Fruit fly (Drosophila melanogaster) whole organism, embryonic: ENCODE data around the gene CG10068.

Experiments
- Adf1 ChIP-seq: fragments of 200-800 bp; sonication (Bioruptor generic); IDR thresholded peaks from 2 replicates; pipeline ENCODE4 v1.3.6; 2022; ENCODE audit warnings: missing biosample characterization, missing genetic modification characterization
- Atf-2 ChIP-seq: fragments of 200-800 bp; sonication (Bioruptor generic); optimal IDR thresholded peaks from 2 replicates; lab custom pipeline; 2016; ENCODE audit warnings: missing biosample characterization, missing genetic modification characterization
- Awh ChIP-seq: fragments of 200-800 bp; sonication (Bioruptor generic); IDR thresholded peaks from 2 replicates; pipeline ENCODE4, ENCODE4 v1.3.6; 2022; ENCODE audit warnings: missing biosample characterization, missing genetic modification characterization
- BEAF-32 ChIP-seq: fragments of 200-800 bp; sonication (Bioruptor generic); optimal IDR thresholded peaks from 3 replicates; lab custom pipeline; 2017; ENCODE audit warnings: missing biosample characterization, missing genetic modification characterization, mild to moderate bottlenecking, moderate library complexity, missing genetic modification reagents
- CG11398 ChIP-seq: fragments of 200-800 bp; sonication (Bioruptor generic); optimal IDR thresholded peaks from 2 replicates; lab custom pipeline; 2016; ENCODE audit warnings: missing biosample characterization, missing genetic modification characterization
- CG11695 ChIP-seq: fragments of 200-800 bp; sonication (Bioruptor generic); IDR thresholded peaks from 3 replicates; pipeline ENCODE4 v1.3.6; 2022; ENCODE audit warnings: missing biosample characterization, missing genetic modification characterization
- CG11696 ChIP-seq: fragments of 200-800 bp; sonication (Bioruptor generic); IDR thresholded peaks from 2 replicates; pipeline ENCODE4 v1.3.6; 2022; ENCODE audit warnings: missing biosample characterization, missing genetic modification characterization
- CG13123 ChIP-seq: fragments of 200-800 bp; sonication (Bioruptor generic); optimal IDR thresholded peaks from 2 replicates; lab custom pipeline; 2016; ENCODE audit warnings: missing biosample characterization, missing genetic modification characterization
- CG15073 ChIP-seq: fragments of 200-800 bp; sonication (Bioruptor generic); optimal IDR thresholded peaks from 2 replicates; lab custom pipeline; 2016; ENCODE audit warnings: missing biosample characterization, missing genetic modification characterization
- CG1603 ChIP-seq: fragments of 200-800 bp; sonication (Bioruptor generic); optimal IDR thresholded peaks from 2 replicates; lab custom pipeline; 2019; ENCODE audit warnings: missing biosample characterization, mild to moderate bottlenecking, missing genetic modification characterization, moderate library complexity
- CG17802 ChIP-seq: fragments of 200-800 bp; sonication (Bioruptor generic); optimal IDR thresholded peaks from 2 replicates; lab custom pipeline; 2018; ENCODE audit warnings: missing biosample characterization, mild to moderate bottlenecking, missing genetic modification characterization, moderate library complexity
- CG17912 ChIP-seq: fragments of 200-800 bp; sonication (Bioruptor generic); optimal IDR thresholded peaks from 2 replicates; lab custom pipeline; 2018; ENCODE audit warnings: missing biosample characterization, mild to moderate bottlenecking, missing genetic modification characterization
- CG18262 ChIP-seq: fragments of 200-800 bp; optimal IDR thresholded peaks from 3 replicates; lab custom pipeline; 2019; ENCODE audit warnings: missing biosample characterization, mild to moderate bottlenecking, missing genetic modification characterization, moderate library complexity
- CG18476 ChIP-seq: fragments of 200-800 bp; sonication (Bioruptor generic); optimal IDR thresholded peaks from 2 replicates; lab custom pipeline; 2016; ENCODE audit warnings: missing biosample characterization, mild to moderate bottlenecking, missing genetic modification characterization
- CG30020 ChIP-seq: fragments of 200-800 bp; optimal IDR thresholded peaks from 2 replicates; lab custom pipeline; 2019; ENCODE audit warnings: missing biosample characterization, mild to moderate bottlenecking, missing genetic modification characterization, moderate library complexity
- CG32532 ChIP-seq: fragments of 200-800 bp; sonication (Bioruptor generic); IDR thresholded peaks from 2 replicates; pipeline ENCODE4 v1.3.6; 2022; ENCODE audit warnings: missing biosample characterization, missing genetic modification characterization
- CG5180 ChIP-seq: fragments of 200-800 bp; sonication (Bioruptor generic); optimal IDR thresholded peaks from 3 replicates; lab custom pipeline; 2017; ENCODE audit warnings: missing biosample characterization, missing genetic modification characterization, mild to moderate bottlenecking, moderate library complexity, missing genetic modification reagents
- CG6254 ChIP-seq: fragments of 200-800 bp; sonication (Bioruptor generic); optimal IDR thresholded peaks from 3 replicates; lab custom pipeline; 2017; ENCODE audit warnings: mild to moderate bottlenecking, missing biosample characterization, missing genetic modification reagents, missing genetic modification characterization
- CG6654 ChIP-seq: fragments of 200-800 bp; sonication (Bioruptor generic); optimal IDR thresholded peaks from 2 replicates; lab custom pipeline; 2017; ENCODE audit warnings: missing biosample characterization, mild to moderate bottlenecking, missing genetic modification characterization
- CG6683 ChIP-seq: fragments of 200-800 bp; sonication (Bioruptor generic); optimal IDR thresholded peaks from 2 replicates; lab custom pipeline; 2017; ENCODE audit warnings: missing biosample characterization, mild to moderate bottlenecking, missing genetic modification characterization, missing genetic modification reagents
- CG6813 ChIP-seq: fragments of 200-800 bp; sonication (Bioruptor generic); optimal IDR thresholded peaks from 2 replicates; lab custom pipeline; 2017; ENCODE audit warnings: missing biosample characterization, missing genetic modification characterization, mild to moderate bottlenecking, moderate library complexity, missing genetic modification reagents
- CG6854 ChIP-seq: fragments of 200-800 bp; sonication (Bioruptor generic); optimal IDR thresholded peaks from 3 replicates; lab custom pipeline; 2017; ENCODE audit warnings: missing biosample characterization, mild to moderate bottlenecking, missing genetic modification characterization
- CG7357 ChIP-seq: fragments of 200-800 bp; sonication (Bioruptor generic); IDR thresholded peaks from 3 replicates; pipeline ENCODE4 v1.3.6; 2022; ENCODE audit warnings: missing biosample characterization, missing genetic modification characterization
- CG9797 ChIP-seq: fragments of 200-800 bp; sonication (Bioruptor generic); optimal IDR thresholded peaks from 3 replicates; lab custom pipeline; 2018; ENCODE audit warnings: missing biosample characterization, mild to moderate bottlenecking, missing genetic modification characterization
- Drgx ChIP-seq: fragments of 200-800 bp; sonication (Bioruptor generic); IDR thresholded peaks from 2 replicates; pipeline ENCODE4 v1.3.6; 2022; ENCODE audit warnings: missing biosample characterization, missing genetic modification characterization
- E2f2 ChIP-seq: fragments of 200-800 bp; sonication (Bioruptor generic); IDR thresholded peaks from 2 replicates; pipeline ENCODE4 v1.3.6; 2022; ENCODE audit warnings: missing biosample characterization, missing genetic modification characterization
- Elba2 ChIP-seq: fragments of 200-800 bp; sonication (Bioruptor generic); optimal IDR thresholded peaks from 3 replicates; lab custom pipeline; 2016; ENCODE audit warnings: missing biosample characterization, missing genetic modification characterization
- Hand ChIP-seq: fragments of 200-800 bp; sonication (Bioruptor generic); optimal IDR thresholded peaks from 2 replicates; lab custom pipeline; 2017; ENCODE audit warnings: mild to moderate bottlenecking, missing biosample characterization, missing genetic modification reagents, missing genetic modification characterization
- Mrtf ChIP-seq: fragments of 200-800 bp; sonication (Bioruptor generic); IDR thresholded peaks from 3 replicates; pipeline ENCODE4 v1.3.6; 2022; ENCODE audit warnings: missing biosample characterization, missing genetic modification characterization
- Nf-YA ChIP-seq: fragments of 200-800 bp; sonication (Bioruptor generic); IDR thresholded peaks from 2 replicates; pipeline ENCODE4 v1.3.6; 2022; ENCODE audit warnings: missing biosample characterization, missing genetic modification characterization
- Sox100B ChIP-seq: fragments of 200-800 bp; sonication (Bioruptor generic); optimal IDR thresholded peaks from 3 replicates; lab custom pipeline; 2018; ENCODE audit warnings: missing biosample characterization, mild to moderate bottlenecking, missing genetic modification characterization
- Usf ChIP-seq: fragments of 200-800 bp; sonication (Bioruptor generic); optimal IDR thresholded peaks from 2 replicates; lab custom pipeline; 2017; ENCODE audit warnings: missing genotype, missing biosample characterization, missing genetic modification characterization
- abd-A ChIP-seq: fragments of 200-800 bp; sonication (Bioruptor generic); optimal IDR thresholded peaks from 3 replicates; lab custom pipeline; 2019; ENCODE audit warnings: missing biosample characterization, mild to moderate bottlenecking, missing genetic modification characterization, moderate library complexity
- bsh ChIP-seq, 2 experiments: fragments of 200-800 bp; sonication (Bioruptor generic); optimal IDR thresholded peaks; 2 replicates each; lab custom pipeline; 2017 to 2018; ENCODE audit warnings: mild to moderate bottlenecking in 2 of 2, missing biosample characterization in 2 of 2, missing genetic modification characterization in 2 of 2, moderate library complexity in 1 of 2
- caup ChIP-seq: fragments of 200-800 bp; sonication (Bioruptor generic); optimal IDR thresholded peaks from 3 replicates; lab custom pipeline; 2017; ENCODE audit warnings: missing biosample characterization, mild to moderate bottlenecking, missing genetic modification characterization, moderate library complexity; ENCODE audit not compliant: severe bottlenecking
- chif ChIP-seq, 2 experiments: fragments of 200-800 bp; sonication (Bioruptor generic); optimal IDR thresholded peaks; 3 replicates each; lab custom pipeline; 2016; ENCODE audit warnings: missing biosample characterization in 2 of 2, missing genetic modification characterization in 2 of 2
- dan ChIP-seq: fragments of 200-800 bp; sonication (Bioruptor generic); IDR thresholded peaks from 2 replicates; pipeline ENCODE4 v1.3.6; 2022; ENCODE audit warnings: missing biosample characterization, missing genetic modification characterization
- ems ChIP-seq: fragments of 200-800 bp; sonication (Bioruptor generic); optimal IDR thresholded peaks from 3 replicates; lab custom pipeline; 2016; ENCODE audit warnings: missing biosample characterization, missing genetic modification characterization
- fd3F ChIP-seq: fragments of 200-800 bp; sonication (Bioruptor generic); optimal IDR thresholded peaks from 2 replicates; lab custom pipeline; 2018; ENCODE audit warnings: missing biosample characterization, mild to moderate bottlenecking, missing genetic modification characterization, moderate library complexity
- gce ChIP-seq: fragments of 200-800 bp; sonication (Bioruptor generic); IDR thresholded peaks from 3 replicates; pipeline ENCODE4 v1.3.6; 2022; ENCODE audit warnings: missing biosample characterization, missing genetic modification characterization
- gro ChIP-seq: fragments of 200-800 bp; sonication (Bioruptor generic); optimal IDR thresholded peaks from 2 replicates; lab custom pipeline; 2016; ENCODE audit warnings: missing biosample characterization, missing genetic modification characterization
- gt ChIP-seq: fragments of 200-800 bp; sonication (Bioruptor generic); IDR thresholded peaks from 2 replicates; pipeline ENCODE4 v1.3.6; 2022; ENCODE audit warnings: missing biosample characterization, missing genetic modification characterization
- kay ChIP-seq: fragments of 200-800 bp; sonication (Bioruptor generic); optimal IDR thresholded peaks from 2 replicates; lab custom pipeline; 2016; ENCODE audit warnings: missing biosample characterization, missing genetic modification characterization
- mld ChIP-seq: fragments of 200-800 bp; sonication (Bioruptor generic); IDR thresholded peaks from 3 replicates; pipeline ENCODE4 v1.3.6; 2022; ENCODE audit warnings: missing biosample characterization, missing genetic modification characterization; ENCODE audit not compliant: partially characterized antibody
- prd ChIP-seq, 3 experiments: fragments of >200 bp in 2 of 3; fragments of 200-800 bp in 1 of 3; sonication (Bioruptor generic) in 1 of 3; optimal IDR thresholded peaks in 2 of 3; IDR thresholded peaks in 1 of 3; 2 replicates in 2 of 3; 3 replicates in 1 of 3; pipeline versions ENCODE4 v1.3.6 to Lab custom; 2017 to 2022; ENCODE audit warnings: missing biosample characterization in 1 of 3, missing genetic modification characterization in 1 of 3
- shn ChIP-seq: fragments of 200-800 bp; sonication (Bioruptor generic); optimal IDR thresholded peaks from 3 replicates; lab custom pipeline; 2016; ENCODE audit warnings: missing biosample characterization, missing genetic modification characterization
- sima ChIP-seq: fragments of 200-800 bp; sonication (Bioruptor generic); optimal IDR thresholded peaks from 2 replicates; lab custom pipeline; 2016; ENCODE audit warnings: missing biosample characterization, missing genetic modification characterization
- trh ChIP-seq: fragments of 200-800 bp; sonication (Bioruptor generic); optimal IDR thresholded peaks from 2 replicates; lab custom pipeline; 2016; ENCODE audit warnings: missing biosample characterization, missing genetic modification characterization

Gene CG10068

DNA sequence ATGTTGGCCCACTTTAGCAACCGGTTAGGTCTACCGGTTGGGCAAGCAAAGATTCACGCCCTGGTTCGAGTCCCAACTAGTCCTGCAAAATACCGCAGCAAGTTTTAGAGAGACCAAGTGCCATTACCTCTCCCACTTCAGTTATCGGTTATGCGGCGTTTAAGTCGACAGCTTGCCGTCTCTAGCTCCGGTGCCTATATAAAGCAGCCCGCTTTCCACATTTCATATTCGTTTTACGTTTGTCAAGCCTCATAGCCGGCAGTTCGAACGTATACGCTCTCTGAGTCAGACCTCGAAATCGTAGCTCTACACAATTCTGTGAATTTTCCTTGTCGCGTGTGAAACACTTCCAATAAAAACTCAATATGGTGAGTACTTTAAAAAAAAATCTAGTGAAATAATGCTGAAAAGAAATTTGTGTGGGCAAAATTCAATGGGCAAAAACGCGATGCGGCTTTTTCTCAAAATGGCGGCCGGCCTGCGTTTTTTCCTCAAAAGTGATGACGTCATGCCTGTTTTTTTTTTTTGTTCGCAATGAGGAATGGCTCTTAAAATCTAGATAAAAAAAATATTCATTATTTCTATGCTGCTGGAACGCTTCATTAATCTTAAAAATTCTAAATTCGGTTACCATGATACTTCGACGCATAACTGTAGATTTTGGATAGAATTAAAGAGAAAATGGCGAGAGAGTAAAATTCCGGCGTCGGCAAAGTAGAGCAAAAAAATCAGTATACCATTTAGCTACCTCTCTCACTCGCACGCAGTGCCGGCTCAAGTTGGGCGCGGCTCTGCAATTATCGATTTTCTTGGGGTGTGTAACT, 41.2 kb downstream of the CG10068 start, which contains the start of gene alphaTub84B (continued):
- TF ChIP-seq mld (GFP tag; lab: Robert Waterston, UW) (no peak; the same call in 2 of the 3 replicates), CG11398 (GFP tag; lab: Kevin White, UChicago) (peak; percentile 64), CG6854 (GFP tag; lab: Kevin White, UChicago) (peak; percentile 56), CG18262 (peak; percentile 33), CG32532 (peak; percentile 51), CG18476 (peak; percentile 36), chif (GFP tag; optimal IDR thresholded peaks at IDR 0.05; lab: Kevin White, UChicago) (peak; percentile 34 to 41), trh (GFP tag; lab: Kevin White, UChicago) (no peak), prd (optimal IDR thresholded peaks at IDR 0.05; lab: Kevin White, UChicago) (no peak), prd (GFP tag; IDR thresholded peaks at IDR 0.05; lab: Robert Waterston, UW) (peak; percentile 23; the same call in 1 of the 3 replicates), BEAF-32 (GFP tag; lab: Kevin White, UChicago) (peak; percentile 56), E2f2 (GFP tag; lab: Robert Waterston, UW) (peak; percentile 33), sima (no peak), Hand (GFP tag; lab: Kevin White, UChicago) (peak; percentile 39), CG6254 (GFP tag; lab: Kevin White, UChicago) (no peak), gro (GFP tag; lab: Kevin White, UChicago) (peak; percentile 89), CG7357 (no peak), CG11695 (GFP tag; lab: Robert Waterston, UW) (no peak), abd-A (tag; lab: Kevin White, UChicago) (peak; percentile 9), CG5180 (GFP tag; lab: Kevin White, UChicago) (peak; percentile 52), gce (peak; percentile 59; the same call in 1 of the 3 replicates), Adf1 (GFP tag; lab: Robert Waterston, UW) (no peak; the same call in 1 of the 2 replicates), CG1603 (tag; lab: Kevin White, UChicago) (peak; percentile 81), shn (GFP tag; lab: Kevin White, UChicago) (peak; percentile 42), CG6683 (GFP tag; lab: Kevin White, UChicago) (peak; percentile 19), dan (GFP tag; lab: Robert Waterston, UW) (no peak), CG9797 (peak; percentile 96), Drgx (GFP tag; lab: Robert Waterston, UW) (peak; percentile 61), Usf (GFP tag; lab: Kevin White, UChicago) (no peak), CG17912 (peak; percentile 84), Mrtf (0 out of 3 replicates have a peak, but pooled peaks have one; percentile 26), Elba2 (GFP tag; lab: Kevin White, UChicago) (no peak), CG6654 (GFP tag; lab: Kevin White, UChicago) (no peak), caup (peak; percentile 84), CG11696 (GFP tag; lab: Robert Waterston, UW) (peak; percentile 28; the same call in 1 of the 2 replicates), kay (GFP tag; lab: Kevin White, UChicago) (peak; percentile 90), Sox100B (peak; percentile 56), bsh (GFP tag; optimal IDR thresholded peaks at IDR 0.05; lab: Kevin White, UChicago) (peak; percentile 32 to 47), CG6813 (GFP tag; lab: Kevin White, UChicago) (peak; percentile 47), Atf-2 (GFP tag; lab: Kevin White, UChicago) (peak; percentile 75), CG13123 (GFP tag; lab: Kevin White, UChicago) (peak; percentile 56), ems (peak; percentile 55), CG15073 (GFP tag; lab: Kevin White, UChicago) (no peak), gt (GFP tag; lab: Robert Waterston, UW) (no peak), fd3F (no peak), Awh (GFP tag; lab: Robert Waterston, UW) (peak; percentile 42; the same call in 1 of the 2 replicates), CG17802 (peak; percentile 43), Nf-YA (GFP tag; lab: Robert Waterston, UW) (no peak), CG30020 (tag; lab: Kevin White, UChicago) (no peak)
